Worm (Caenorhabditis elegans): ENCODE data around the gene Y62H9A.16.
A peak's percentile ranks its signal among the peaks of the same experiment; 100 is the strongest.

Y62H9A.16 gene

DNA sequence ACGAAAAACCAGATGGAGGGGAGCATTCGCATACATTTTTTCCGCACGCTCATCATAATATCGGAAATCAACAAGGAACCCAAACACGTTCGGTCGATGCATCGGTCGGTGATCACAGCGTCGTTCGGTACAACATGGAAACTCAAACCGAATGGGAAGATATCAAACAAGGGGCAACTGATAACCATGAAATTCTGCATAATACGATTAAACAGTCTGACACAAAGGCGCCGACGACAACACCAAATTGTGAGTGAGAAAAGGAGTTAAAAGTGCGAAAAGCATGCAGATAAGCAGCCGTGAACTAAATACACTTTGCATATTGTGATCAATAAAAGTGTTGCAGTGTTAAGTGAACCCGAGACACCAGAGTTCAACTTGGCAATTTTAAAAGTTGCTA, 7.1 kb downstream of the Y62H9A.16 start:
- no peak for TF ChIP-seq ceh-30 (tag; optimal IDR thresholded peaks at IDR 0.05)
- TF ChIP-seq ceh-34 (tag; optimal IDR thresholded peaks at IDR 0.05), result no peak
- TF ChIP-seq sdc-2 (tag; optimal IDR thresholded peaks at IDR 0.05), result no peak
- no peak for TF ChIP-seq F13H6.1 (tag; optimal IDR thresholded peaks at IDR 0.05)
- no peak for TF ChIP-seq pax-1 (tag; optimal IDR thresholded peaks at IDR 0.05)
- no peak for TF ChIP-seq ceh-9 (tag; optimal IDR thresholded peaks at IDR 0.05)
- no peak for TF ChIP-seq hlh-30 (tag; optimal IDR thresholded peaks at IDR 0.05; ENCODE audit: insufficient read depth)

DNA sequence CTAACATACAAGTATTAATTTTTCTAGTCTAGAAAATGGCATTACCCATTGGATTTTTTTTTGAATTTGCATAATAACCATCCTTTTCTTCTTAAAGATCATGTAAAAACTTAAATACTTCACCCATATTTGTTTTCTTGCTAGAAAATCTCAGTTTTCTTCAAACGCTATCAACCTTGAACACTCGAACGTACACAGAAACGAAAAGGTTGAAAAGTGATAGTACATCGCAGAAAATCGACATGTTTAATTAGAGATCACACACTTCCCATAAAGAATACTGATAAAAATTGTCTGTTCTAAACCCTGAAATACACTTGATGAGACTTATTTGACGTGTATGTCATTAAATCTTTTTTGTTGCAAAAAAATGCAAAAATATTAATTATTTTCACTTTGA, 9.5 kb downstream of the Y62H9A.16 start, which contains the start of gene F55G7.4:
TSS of gene F55G7.4 (plus strand) at position 301 of the 400 bp plus-strand sequence.
- TF ChIP-seq sox-2 (GFP tag; IDR thresholded peaks at IDR 0.05) (no peak), unc-55 (GFP tag; optimal IDR thresholded peaks at IDR 0.05) (no peak), syd-9 (tag; optimal IDR thresholded peaks at IDR 0.05) (no peak), ceh-22 (tag; optimal IDR thresholded peaks at IDR 0.05) (no peak), sdc-2 (tag; optimal IDR thresholded peaks at IDR 0.05) (no peak), dmd-4 (tag; optimal IDR thresholded peaks at IDR 0.05; ENCODE audit: borderline replicate concordance) (no peak), unc-42 (tag; optimal IDR thresholded peaks at IDR 0.05) (no peak), pros-1 (tag; optimal IDR thresholded peaks at IDR 0.05) (no peak), ref-2 (tag; optimal IDR thresholded peaks at IDR 0.05) (no peak), F13H6.1 (tag; optimal IDR thresholded peaks at IDR 0.05) (no peak), odd-2 (tag; optimal IDR thresholded peaks at IDR 0.05) (no peak), Y22D7AL.16 (tag; optimal IDR thresholded peaks at IDR 0.05) (no peak), C38D4.7 (GFP tag; optimal IDR thresholded peaks at IDR 0.05) (no peak), nhr-232 (tag; optimal IDR thresholded peaks at IDR 0.05) (no peak), sox-4 (tag; optimal IDR thresholded peaks at IDR 0.05) (no peak), pha-4 (tag; optimal IDR thresholded peaks at IDR 0.05) (no peak), elt-4 (tag; optimal IDR thresholded peaks at IDR 0.05) (no peak), ceh-45 (GFP tag; IDR thresholded peaks at IDR 0.05) (no peak), npax-4 (tag; optimal IDR thresholded peaks at IDR 0.05) (no peak), lin-11 (tag; optimal IDR thresholded peaks at IDR 0.05) (no peak)

DNA sequence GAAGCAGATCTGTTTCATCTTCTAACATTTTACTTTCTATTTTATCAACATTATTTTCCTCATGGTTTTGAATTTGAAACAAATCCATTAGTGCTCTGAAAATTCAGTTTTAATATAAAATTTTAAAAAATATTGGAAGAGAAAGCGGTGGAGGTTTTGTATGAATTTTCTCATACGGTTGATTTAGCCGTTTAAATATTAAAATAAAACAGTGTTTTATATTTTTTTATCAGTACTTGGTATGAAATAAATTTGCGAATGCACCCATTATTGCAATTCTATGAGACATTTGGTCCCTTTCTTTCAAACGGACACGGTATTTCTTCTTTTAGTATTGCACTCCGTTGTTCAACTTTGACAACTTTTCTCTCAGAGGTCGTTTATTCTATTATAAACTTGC, 13.5 kb downstream of the Y62H9A.16 start, which contains the start of gene dot-1.4:
TSS of gene dot-1.4 (minus strand) at position 101 of the 400 bp plus-strand sequence.
- no peak for TF ChIP-seq unc-3 (GFP tag; conservative IDR thresholded peaks at IDR 0.05)
- no peak for TF ChIP-seq unc-3 (tag; optimal IDR thresholded peaks at IDR 0.05)
- no peak for TF ChIP-seq ref-2 (tag; optimal IDR thresholded peaks at IDR 0.05)
- no peak for TF ChIP-seq ttx-3 (tag; optimal IDR thresholded peaks at IDR 0.05)
- TF ChIP-seq npax-4 (tag; optimal IDR thresholded peaks at IDR 0.05), result no peak
- no peak for TF ChIP-seq elt-2 (tag; optimal IDR thresholded peaks at IDR 0.05)
- no peak for TF ChIP-seq pag-3 (tag; optimal IDR thresholded peaks at IDR 0.05; ENCODE audit: borderline replicate concordance)
- TF ChIP-seq T23F11.4 (GFP tag; optimal IDR thresholded peaks at IDR 0.05), result no peak
- TF ChIP-seq ceh-6 (GFP tag; optimal IDR thresholded peaks at IDR 0.05), result no peak

DNA sequence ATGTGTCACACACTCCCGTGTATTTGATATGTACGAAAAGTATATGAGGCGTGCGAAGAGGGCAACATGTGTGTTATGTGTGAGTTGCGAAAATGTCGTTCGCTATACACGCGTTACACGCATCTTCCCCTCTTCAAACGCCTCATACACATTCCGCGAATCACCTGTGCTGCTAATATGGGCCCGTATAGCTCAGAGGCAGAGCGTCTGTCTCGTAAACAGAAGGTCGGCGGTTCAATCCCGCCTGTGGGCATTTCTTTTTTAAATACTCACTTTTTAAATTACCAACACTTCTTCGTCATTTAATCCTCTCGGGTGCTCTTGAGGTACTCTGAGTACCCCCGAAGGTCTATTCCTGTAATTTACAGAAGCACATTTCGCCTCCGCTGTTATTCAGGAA, 15.5 kb downstream of the Y62H9A.16 start:
- TF ChIP-seq nfya-1 (tag; optimal IDR thresholded peaks at IDR 0.05), result peak; percentile 47
- no peak for TF ChIP-seq hlh-8 (tag; optimal IDR thresholded peaks at IDR 0.05)

DNA sequence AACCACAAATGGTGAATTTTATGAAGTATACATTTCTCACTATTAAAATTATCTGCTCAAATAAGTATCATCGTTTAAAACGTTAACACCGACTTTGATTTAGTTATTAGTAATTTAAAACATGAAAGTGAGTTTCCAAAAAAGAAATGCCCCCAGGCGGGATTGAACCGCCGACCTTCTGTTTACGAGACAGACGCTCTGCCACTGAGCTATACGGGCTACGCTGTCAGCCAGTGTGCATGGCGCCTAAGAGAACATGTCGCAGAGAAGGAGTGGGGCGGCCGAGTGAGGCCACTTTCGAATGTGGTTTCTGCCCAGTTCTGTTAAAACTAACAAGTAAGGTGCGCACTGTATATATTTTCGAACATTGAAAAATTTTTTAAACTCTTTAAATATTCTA, 16.8 kb downstream of the Y62H9A.16 start:
- TF ChIP-seq ceh-6 (GFP tag; optimal IDR thresholded peaks at IDR 0.05) (peak; percentile 67), unc-3 (GFP tag; conservative IDR thresholded peaks at IDR 0.05) (peak; percentile 67; the same call in 1 of the 2 replicates), unc-3 (tag; optimal IDR thresholded peaks at IDR 0.05) (peak; percentile 55), ceh-45 (GFP tag; IDR thresholded peaks at IDR 0.05) (no peak), ref-2 (tag; optimal IDR thresholded peaks at IDR 0.05) (peak; percentile 55), T23F11.4 (GFP tag; optimal IDR thresholded peaks at IDR 0.05) (peak; percentile 15), pha-4 (tag; optimal IDR thresholded peaks at IDR 0.05) (no peak), lin-11 (tag; optimal IDR thresholded peaks at IDR 0.05) (peak; percentile 44), ceh-48 (tag; optimal IDR thresholded peaks at IDR 0.05) (peak; percentile 34), dmd-4 (tag; optimal IDR thresholded peaks at IDR 0.05; ENCODE audit: borderline replicate concordance) (no peak), ceh-34 (tag; optimal IDR thresholded peaks at IDR 0.05) (peak; percentile 73), hlh-6 (tag; optimal IDR thresholded peaks at IDR 0.05) (peak; percentile 74), rnt-1 (tag; optimal IDR thresholded peaks at IDR 0.05) (peak; percentile 18), K02D7.2 (tag; optimal IDR thresholded peaks at IDR 0.05) (no peak), dve-1 (tag; optimal IDR thresholded peaks at IDR 0.05) (peak; percentile 21), sdc-2 (tag; optimal IDR thresholded peaks at IDR 0.05) (peak; percentile 96), tbx-2 (tag; optimal IDR thresholded peaks at IDR 0.05) (peak; percentile 54), pros-1 (tag; optimal IDR thresholded peaks at IDR 0.05) (no peak), fkh-10 (GFP tag; optimal IDR thresholded peaks at IDR 0.05) (no peak), pax-1 (tag; optimal IDR thresholded peaks at IDR 0.05) (no peak), fkh-6 (tag; optimal IDR thresholded peaks at IDR 0.05) (peak; percentile 29), pqm-1 (tag; optimal IDR thresholded peaks at IDR 0.05) (no peak), sox-4 (tag; optimal IDR thresholded peaks at IDR 0.05) (peak; percentile 64), mec-3 (tag; optimal IDR thresholded peaks at IDR 0.05; ENCODE audit: borderline replicate concordance) (no peak)
